Worm (Caenorhabditis elegans): Measurements from ENCODE around the gene C40C9.3.

The C40C9.3 gene

ce11 chrX:13663641-13664633 is 16.5 kb downstream of the C40C9.3 start, which contains the start of gene C04A11.5:
Gene C04A11.5, plus strand, starts transcription at chrX:13664583.
- no peak for TF ChIP-seq ceh-62 (tag; optimal IDR thresholded peaks at IDR 0.05)
- no peak for TF ChIP-seq mep-1 (tag; optimal IDR thresholded peaks at IDR 0.05)
- no peak for TF ChIP-seq aly-2 (tag; optimal IDR thresholded peaks at IDR 0.05)
- no peak for TF ChIP-seq vab-7 (GFP tag; IDR thresholded peaks at IDR 0.05)
- no peak for TF ChIP-seq Y48G9A.11 (GFP tag; IDR thresholded peaks at IDR 0.05)
- peak; percentile 22 for TF ChIP-seq hlh-11 (tag; optimal IDR thresholded peaks at IDR 0.05)
- TF ChIP-seq nhr-237 (tag; optimal IDR thresholded peaks at IDR 0.05), result no peak
- no peak for TF ChIP-seq pqm-1 (tag; optimal IDR thresholded peaks at IDR 0.05)
- TF ChIP-seq madf-9 (GFP tag; conservative IDR thresholded peaks at IDR 0.05), result no peak
- TF ChIP-seq hmg-1.1 (GFP tag; IDR thresholded peaks at IDR 0.05), result no peak
- peak in 1 of 2 experiments; percentile 30 for TF ChIP-seq unc-62 (GFP tag; optimal IDR thresholded peaks at IDR 0.05 in 1 of 2)
- TF ChIP-seq unc-62 (tag; optimal IDR thresholded peaks at IDR 0.05), result no peak
- TF ChIP-seq lim-7 (GFP tag; IDR thresholded peaks at IDR 0.05), result no peak
- no peak for TF ChIP-seq sdz-12 (GFP tag; optimal IDR thresholded peaks at IDR 0.05)
- TF ChIP-seq nhr-10 (tag; optimal IDR thresholded peaks at IDR 0.05), result no peak
- TF ChIP-seq attf-4 (tag; optimal IDR thresholded peaks at IDR 0.05), result no peak
- TF ChIP-seq set-16 (GFP tag; IDR thresholded peaks at IDR 0.05), result no peak
- no peak for TF ChIP-seq zfp-3 (GFP tag; conservative IDR thresholded peaks at IDR 0.05)
- no peak for TF ChIP-seq ceh-32 (tag; optimal IDR thresholded peaks at IDR 0.05; ENCODE audit: poor library complexity)
- peak; percentile 60 for TF ChIP-seq nhr-28 (tag; optimal IDR thresholded peaks at IDR 0.05)
- peak; percentile 45 for TF ChIP-seq hlh-30 (tag; optimal IDR thresholded peaks at IDR 0.05; ENCODE audit: insufficient read depth)
- TF ChIP-seq dpl-1 (GFP tag; optimal IDR thresholded peaks at IDR 0.05), result no peak
- TF ChIP-seq mxl-3 (GFP tag; optimal IDR thresholded peaks at IDR 0.05), result peak; percentile 21
- no peak for TF ChIP-seq T26A8.4 (GFP tag; IDR thresholded peaks at IDR 0.05)
- TF ChIP-seq spr-3 (GFP tag; optimal IDR thresholded peaks at IDR 0.05), result no peak
- no peak for TF ChIP-seq ceh-82 (tag; optimal IDR thresholded peaks at IDR 0.05)
- TF ChIP-seq lsy-2 (tag; optimal IDR thresholded peaks at IDR 0.05), result no peak
- peak in 1 of 2 experiments; percentile 14 for TF ChIP-seq mdl-1 (tag; optimal IDR thresholded peaks at IDR 0.05)
- TF ChIP-seq tra-1 (GFP tag; IDR thresholded peaks at IDR 0.05), result no peak
- TF ChIP-seq unc-39 (tag; optimal IDR thresholded peaks at IDR 0.05), result no peak
- no peak for TF ChIP-seq R02D3.7 (tag; optimal IDR thresholded peaks at IDR 0.05)

ce11 chrX:13665447-13665846 is 18.0 kb downstream of the C40C9.3 start:
- TF ChIP-seq ztf-11 (tag; optimal IDR thresholded peaks at IDR 0.05) (no peak), nhr-111 (GFP tag; optimal IDR thresholded peaks at IDR 0.05) (peak; percentile 84), snpc-4 (tag; optimal IDR thresholded peaks at IDR 0.05) (no peak), cey-2 (tag; optimal IDR thresholded peaks at IDR 0.05; ENCODE audit: borderline replicate concordance, insufficient read depth) (no peak), nhr-237 (tag; optimal IDR thresholded peaks at IDR 0.05) (no peak), aly-2 (tag; optimal IDR thresholded peaks at IDR 0.05) (no peak), nhr-28 (tag; optimal IDR thresholded peaks at IDR 0.05) (peak; percentile 65), nhr-10 (tag; optimal IDR thresholded peaks at IDR 0.05) (no peak), php-3 (GFP tag; IDR thresholded peaks at IDR 0.05) (peak; percentile 91), egl-43 (GFP tag; IDR thresholded peaks at IDR 0.05) (peak; percentile 99), ceh-32 (tag; optimal IDR thresholded peaks at IDR 0.05; ENCODE audit: poor library complexity) (peak; percentile 77), hmg-1.1 (GFP tag; IDR thresholded peaks at IDR 0.05) (peak; percentile 99), F26F4.8 (GFP tag; conservative IDR thresholded peaks at IDR 0.05) (peak; percentile 99), unc-39 (tag; optimal IDR thresholded peaks at IDR 0.05) (no peak), dmd-6 (GFP tag; IDR thresholded peaks at IDR 0.05) (peak; percentile 87), egl-27 (tag; optimal IDR thresholded peaks at IDR 0.05) (no peak), lin-13 (GFP tag; optimal IDR thresholded peaks at IDR 0.05) (peak; percentile 83), ceh-82 (tag; optimal IDR thresholded peaks at IDR 0.05) (no peak), dve-1 (tag; optimal IDR thresholded peaks at IDR 0.05; ENCODE audit: insufficient read depth) (peak; percentile 84), lin-38 (GFP tag; IDR thresholded peaks at IDR 0.05) (peak; percentile 87), ama-1 (optimal IDR thresholded peaks at IDR 0.05) (no peak), mdl-1 (tag; optimal IDR thresholded peaks at IDR 0.05) (peak; percentile 10 to 80), F44E2.7 (GFP tag; IDR thresholded peaks at IDR 0.05) (peak; percentile 95), mxl-2 (GFP tag; conservative IDR thresholded peaks at IDR 0.05) (peak; percentile 88), ZK337.2 (GFP tag; IDR thresholded peaks at IDR 0.05) (peak; percentile 92), nhr-48 (tag; optimal IDR thresholded peaks at IDR 0.05) (peak; percentile 84)

Data from whole organism, L4 larva.